Worm (Caenorhabditis elegans) whole organism, midembryonic: Measurements from ENCODE around the gene ZC443.4.

Experiments used
- T22C8.4 ChIP-seq: fragments of 200-800 bp; sonication (Bioruptor generic); IDR thresholded peaks from 2 replicates; pipeline ENCODE4 v1.3.6; 2022; ENCODE audit warnings: missing genetic modification characterization, missing compliant biosample characterization
- cog-1 ChIP-seq: sonication (generic microtip); optimal IDR thresholded peaks from 2 replicates; lab custom pipeline; 2016; ENCODE audit warnings: missing genetic modification characterization, missing compliant biosample characterization
- flt-1 ChIP-seq: fragments of 200-800 bp; sonication (Bioruptor generic); IDR thresholded peaks from 2 replicates; pipeline ENCODE4 v1.3.6; 2022; ENCODE audit warnings: missing genetic modification characterization, missing compliant biosample characterization
- klf-2 ChIP-seq: fragments of 200-800 bp; sonication (Bioruptor generic); conservative IDR thresholded peaks from 2 replicates; pipeline ENCODE4 v1.3.6; 2022; ENCODE audit warnings: missing genetic modification reagents, missing genetic modification characterization, missing compliant biosample characterization
- med-1 ChIP-seq: sonication (generic microtip); optimal IDR thresholded peaks from 2 replicates; lab custom pipeline; 2017; ENCODE audit warnings: missing genetic modification characterization, mild to moderate bottlenecking, missing compliant biosample characterization, antibody characterized with exemption, missing genetic modification reagents; ENCODE audit not compliant: insufficient read depth
- ref-1 ChIP-seq: fragments of 200-800 bp; sonication (Bioruptor generic); conservative IDR thresholded peaks from 2 replicates; pipeline ENCODE4 v1.3.6; 2022; ENCODE audit warnings: missing genetic modification reagents, missing genetic modification characterization, missing compliant biosample characterization
- tab-1 ChIP-seq: fragments of 200-800 bp; sonication (Bioruptor generic); IDR thresholded peaks from 2 replicates; pipeline ENCODE4 v1.3.6; 2022; ENCODE audit warnings: missing genetic modification characterization, missing compliant biosample characterization
- ztf-23 ChIP-seq: fragments of 200-800 bp; sonication (Bioruptor generic); IDR thresholded peaks from 2 replicates; pipeline ENCODE4 v1.3.6; 2022; ENCODE audit warnings: missing genetic modification reagents, missing genetic modification characterization, missing compliant biosample characterization
- ztf-29 ChIP-seq: fragments of 200-800 bp; sonication (Bioruptor generic); IDR thresholded peaks from 2 replicates; pipeline ENCODE4 v1.3.6; 2022; ENCODE audit warnings: missing genetic modification reagents, missing genetic modification characterization, missing compliant biosample characterization

The ZC443.4 gene

DNA sequence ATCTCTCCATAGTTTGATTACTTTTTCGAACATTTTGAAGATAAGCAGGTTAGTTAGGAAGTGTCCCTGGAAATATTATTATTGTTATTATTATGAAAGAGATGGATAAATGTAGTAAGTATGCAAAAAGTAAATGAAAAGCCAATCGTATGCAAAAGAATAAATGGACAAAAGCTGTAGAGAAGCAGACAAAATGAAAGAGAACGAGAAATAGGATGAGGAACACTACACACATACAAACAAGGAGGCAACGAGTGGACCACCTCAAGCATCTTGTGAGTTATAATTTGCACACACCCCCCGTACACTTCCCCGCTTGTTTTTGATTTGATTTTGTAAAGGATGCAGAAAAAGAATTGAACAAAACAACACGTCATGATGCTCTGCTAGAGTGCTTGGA lies 8.6 kb downstream of the ZC443.4 start, which contains the start of gene ZC443.2:
ZC443.2 (minus strand) TSS at position 67 of the 400 bp plus-strand sequence.
- TF ChIP-seq tab-1 (no peak), ztf-23 (no peak), ztf-29 (no peak), T22C8.4 (GFP tag; lab: Robert Waterston, UW) (no peak), cog-1 (tag; lab: Kevin White, UChicago) (no peak), med-1 (GFP tag; lab: Kevin White, UChicago) (no peak), ref-1 (GFP tag; lab: Robert Waterston, UW) (no peak), flt-1 (no peak)

DNA sequence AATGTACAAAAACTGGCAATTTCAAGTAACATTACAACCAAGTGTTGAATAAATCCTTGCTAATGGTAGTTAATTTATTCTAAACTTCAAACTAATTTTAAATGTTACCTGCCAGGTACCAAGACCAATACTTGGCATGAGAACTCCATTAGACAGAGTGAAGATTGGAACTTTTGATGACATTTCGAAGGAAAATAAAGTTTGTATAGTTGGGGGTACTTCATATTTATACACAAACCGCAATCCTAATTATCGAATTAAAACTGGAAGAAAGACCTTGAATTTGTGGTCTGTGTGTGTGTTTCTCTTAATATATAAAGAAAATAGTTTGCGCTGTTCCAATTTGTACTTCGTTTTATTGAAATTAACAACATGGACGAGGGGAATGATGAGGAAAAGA lies 9.8 kb downstream of the ZC443.4 start, which contains the start of gene ZC443.1:
ZC443.1 (minus strand) TSS at position 205 of the 400 bp plus-strand sequence.
- TF ChIP-seq tab-1 (no peak), ztf-29 (no peak), T22C8.4 (GFP tag; lab: Robert Waterston, UW) (no peak), ref-1 (GFP tag; lab: Robert Waterston, UW) (no peak), klf-2 (GFP tag; lab: Robert Waterston, UW) (no peak), cog-1 (tag; lab: Kevin White, UChicago) (no peak), flt-1 (no peak), med-1 (GFP tag; lab: Kevin White, UChicago) (no peak), ztf-23 (no peak)

DNA sequence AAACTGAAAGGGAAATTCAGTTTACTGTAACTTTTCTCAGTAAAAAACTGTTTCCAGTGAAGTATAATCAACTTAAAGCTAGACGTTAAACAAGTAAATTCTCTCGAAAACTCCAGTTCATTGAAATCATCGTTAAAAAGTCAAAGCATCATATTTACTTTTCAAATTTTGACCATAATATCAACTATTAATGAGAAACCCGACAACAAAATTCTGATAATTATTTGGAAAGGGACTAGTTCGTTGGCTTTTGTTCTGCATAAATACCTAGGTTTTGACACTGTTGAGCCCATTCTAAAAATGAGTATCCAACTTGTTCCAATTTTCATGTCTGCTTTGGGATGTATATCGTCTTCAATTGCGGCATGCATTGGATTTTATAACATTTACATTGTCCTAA lies 13.5 kb downstream of the ZC443.4 start, which contains the start of gene ZC443.7:
ZC443.7 (plus strand) TSS at position 301 of the 400 bp plus-strand sequence.
- no peak for TF ChIP-seq med-1 (GFP tag; lab: Kevin White, UChicago)
- no peak for TF ChIP-seq T22C8.4 (GFP tag; lab: Robert Waterston, UW)
- TF ChIP-seq tab-1 = no peak

DNA sequence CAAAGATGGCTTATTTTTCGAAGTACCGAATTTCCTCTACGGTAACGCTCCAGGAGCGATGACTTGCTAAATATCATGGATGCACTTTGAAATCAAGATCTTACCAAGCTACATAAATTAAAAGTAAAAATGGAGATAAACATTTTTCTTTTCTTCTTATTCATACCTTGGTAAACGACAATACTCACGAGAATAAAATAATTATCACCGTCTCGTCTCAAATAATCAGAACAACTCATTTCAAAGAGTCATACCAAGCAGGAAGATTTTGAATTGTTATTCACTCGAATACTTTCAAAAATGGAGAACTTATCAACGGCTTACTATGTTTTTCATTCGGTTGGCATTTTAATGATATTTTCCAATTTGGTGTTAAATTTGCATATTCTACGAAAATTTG lies 16.4 kb downstream of the ZC443.4 start, which contains the start of gene srbc-45:
srbc-45 (plus strand) TSS at position 301 of the 400 bp plus-strand sequence.
- no peak for TF ChIP-seq T22C8.4 (GFP tag; lab: Robert Waterston, UW)
- TF ChIP-seq med-1 (GFP tag; lab: Kevin White, UChicago) = no peak
- TF ChIP-seq ztf-23 = no peak
- no peak for TF ChIP-seq tab-1
- no peak for TF ChIP-seq ztf-29
- no peak for TF ChIP-seq flt-1
- TF ChIP-seq ref-1 (GFP tag; lab: Robert Waterston, UW) = no peak
- TF ChIP-seq klf-2 (GFP tag; lab: Robert Waterston, UW) = no peak
- TF ChIP-seq cog-1 (tag; lab: Kevin White, UChicago) = no peak

DNA sequence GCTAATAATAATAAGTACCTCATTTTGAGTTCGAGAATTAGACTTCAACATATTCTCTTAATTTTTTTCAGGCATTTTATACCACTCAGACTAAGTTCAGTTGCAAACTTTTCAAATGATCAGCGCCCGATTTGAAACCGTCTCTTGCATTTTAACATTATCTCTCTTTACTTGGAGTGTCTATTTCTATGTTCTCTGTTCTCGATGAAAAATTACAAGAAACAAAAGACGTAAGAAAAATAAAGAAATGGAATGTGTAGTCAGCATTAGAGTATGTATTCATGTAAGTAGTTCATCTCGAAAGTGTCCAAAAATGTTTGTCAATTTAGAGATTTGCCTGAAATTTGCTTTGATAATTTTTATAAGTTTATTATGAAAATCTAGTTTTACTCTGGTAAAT lies 19.5 kb downstream of the ZC443.4 start, which contains the start of gene ugt-3:
ugt-3 (minus strand) TSS at position 101 of the 400 bp plus-strand sequence.
- TF ChIP-seq ztf-23 (no peak), klf-2 (GFP tag; lab: Robert Waterston, UW) (no peak), T22C8.4 (GFP tag; lab: Robert Waterston, UW) (no peak), flt-1 (no peak), ref-1 (GFP tag; lab: Robert Waterston, UW) (no peak), cog-1 (tag; lab: Kevin White, UChicago) (no peak), tab-1 (no peak), med-1 (GFP tag; lab: Kevin White, UChicago) (no peak), ztf-29 (no peak)

DNA sequence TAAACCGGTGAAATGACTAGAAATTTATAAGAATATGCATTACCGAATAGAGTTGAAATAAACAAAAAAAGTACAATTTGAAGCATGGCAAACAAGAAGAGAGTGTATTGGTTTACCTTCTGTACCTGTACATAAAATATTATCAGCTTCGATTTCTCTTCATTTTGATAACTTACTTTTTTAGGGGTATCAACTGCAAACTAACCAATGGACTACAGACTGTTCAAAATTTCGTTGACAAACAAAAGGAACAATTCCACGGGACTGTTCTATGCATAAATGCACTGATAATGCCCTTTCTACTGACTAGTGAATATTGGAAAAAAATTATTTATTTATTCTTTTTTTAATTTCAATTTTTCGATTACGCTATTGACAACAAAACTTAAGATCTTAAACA lies 21.7 kb downstream of the ZC443.4 start, which contains the start of gene ugt-6:
ugt-6 (minus strand) TSS at position 233 of the 400 bp plus-strand sequence.
- TF ChIP-seq flt-1 = no peak
- TF ChIP-seq med-1 (GFP tag; lab: Kevin White, UChicago) = no peak
- TF ChIP-seq ztf-23 = no peak
- TF ChIP-seq cog-1 (tag; lab: Kevin White, UChicago) = no peak
- TF ChIP-seq tab-1 = no peak
- no peak for TF ChIP-seq ref-1 (GFP tag; lab: Robert Waterston, UW)
- no peak for TF ChIP-seq T22C8.4 (GFP tag; lab: Robert Waterston, UW)
- TF ChIP-seq ztf-29 = no peak
- TF ChIP-seq klf-2 (GFP tag; lab: Robert Waterston, UW) = no peak

DNA sequence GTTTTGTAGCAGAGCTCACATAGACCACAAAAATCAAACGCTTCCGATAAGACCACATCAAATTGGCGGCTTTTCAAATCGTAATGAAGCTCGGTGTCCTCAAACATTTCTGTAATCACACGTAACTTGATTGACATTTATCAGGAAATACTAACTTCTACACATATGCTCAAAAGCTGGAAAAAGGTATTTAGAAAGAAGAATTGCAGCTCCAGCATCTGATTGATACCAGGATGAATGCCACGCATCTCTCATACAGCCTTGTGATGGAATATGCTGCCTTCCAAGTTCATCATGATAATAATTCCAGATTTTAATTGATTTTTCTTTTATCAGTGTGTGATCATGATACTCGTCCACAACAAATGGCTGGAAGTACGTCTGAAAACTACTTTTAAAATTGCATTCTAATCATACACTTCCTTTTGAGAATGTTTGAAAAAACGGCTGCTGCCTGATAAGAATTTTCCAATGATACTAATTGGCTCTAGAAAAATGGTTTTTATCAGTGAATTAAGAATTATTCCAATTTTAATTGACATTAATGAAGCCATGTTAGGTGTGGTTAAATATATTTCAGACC lies 22.7 kb downstream of the ZC443.4 start:
- no peak for TF ChIP-seq flt-1
- TF ChIP-seq klf-2 (GFP tag; lab: Robert Waterston, UW) = no peak
- no peak for TF ChIP-seq T22C8.4 (GFP tag; lab: Robert Waterston, UW)
- no peak for TF ChIP-seq med-1 (GFP tag; lab: Kevin White, UChicago)
- TF ChIP-seq cog-1 (tag; lab: Kevin White, UChicago) = no peak
- TF ChIP-seq ref-1 (GFP tag; lab: Robert Waterston, UW) = no peak
- no peak for TF ChIP-seq tab-1
- no peak for TF ChIP-seq ztf-23
- no peak for TF ChIP-seq ztf-29

DNA sequence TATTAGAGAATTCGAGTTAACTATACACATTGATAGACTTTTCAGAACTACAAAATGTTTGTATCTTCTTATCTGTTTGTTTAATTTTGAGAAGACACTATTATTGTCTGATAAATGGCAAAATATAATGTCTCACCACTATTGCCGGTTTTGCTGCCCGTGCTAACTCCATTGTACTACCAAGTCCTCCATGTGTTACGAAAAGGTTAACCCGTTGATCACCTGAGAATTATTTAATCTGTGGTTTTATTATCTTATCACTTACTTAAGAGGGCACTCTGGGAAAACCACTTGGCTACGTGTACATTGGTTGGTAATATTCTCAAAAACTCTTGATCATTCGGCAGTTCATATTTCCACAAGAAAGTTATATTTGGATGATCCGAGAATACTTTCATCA lies 23.8 kb downstream of the ZC443.4 start:
- TF ChIP-seq ztf-23 = no peak
- TF ChIP-seq ztf-29 = no peak
- TF ChIP-seq flt-1 = no peak
- no peak for TF ChIP-seq tab-1
- TF ChIP-seq klf-2 (GFP tag; lab: Robert Waterston, UW) = no peak
- TF ChIP-seq med-1 (GFP tag; lab: Kevin White, UChicago) = no peak
- no peak for TF ChIP-seq ref-1 (GFP tag; lab: Robert Waterston, UW)
- no peak for TF ChIP-seq cog-1 (tag; lab: Kevin White, UChicago)
- no peak for TF ChIP-seq T22C8.4 (GFP tag; lab: Robert Waterston, UW)

DNA sequence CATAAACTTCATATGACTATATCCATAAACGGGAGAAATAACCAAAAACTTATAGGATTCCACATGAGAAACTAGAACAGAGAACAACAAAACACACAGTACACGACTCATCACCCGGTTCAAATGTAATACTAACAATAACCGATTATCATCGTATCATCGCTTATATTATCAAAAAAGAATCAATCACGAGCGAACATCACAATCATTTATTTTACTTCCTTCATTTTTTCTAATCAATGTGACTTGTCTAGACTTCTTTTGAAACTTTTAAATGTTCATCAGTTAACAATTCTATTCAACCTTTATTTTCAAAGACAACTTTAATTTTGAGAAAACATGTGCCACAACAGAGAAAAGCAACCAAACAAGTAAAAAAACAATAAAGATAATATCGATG lies 24.5 kb downstream of the ZC443.4 start, which contains the start of gene ugt-4:
ugt-4 (minus strand) TSS at position 141 of the 400 bp plus-strand sequence.
- no peak for TF ChIP-seq flt-1
- TF ChIP-seq tab-1 = no peak
- TF ChIP-seq klf-2 (GFP tag; lab: Robert Waterston, UW) = no peak
- TF ChIP-seq med-1 (GFP tag; lab: Kevin White, UChicago) = no peak
- no peak for TF ChIP-seq ztf-23
- no peak for TF ChIP-seq T22C8.4 (GFP tag; lab: Robert Waterston, UW)
- no peak for TF ChIP-seq ztf-29
- no peak for TF ChIP-seq cog-1 (tag; lab: Kevin White, UChicago)
- no peak for TF ChIP-seq ref-1 (GFP tag; lab: Robert Waterston, UW)
